Worm (Caenorhabditis elegans): ENCODE measurements around the gene srh-3.
"Not testable (repeated sequence)": the region's sequence is repeated elsewhere in the genome, so short reads cannot be mapped to it uniquely, and the experiment has no call there.

Gene srh-3

ce11 chrV:1666904-1667303, 15.5 kb upstream of the srh-3 start, which contains the start of gene K04F1.8:
TSS of gene K04F1.8 (plus strand) at chrV:1667204.
- TF ChIP-seq nhr-12 (tag; optimal IDR thresholded peaks at IDR 0.05) (no peak), tbx-8 (GFP tag; optimal IDR thresholded peaks at IDR 0.05) (no peak), flh-1 (GFP tag; optimal IDR thresholded peaks at IDR 0.05) (no peak), sem-2 (GFP tag; optimal IDR thresholded peaks at IDR 0.05) (no peak), pha-4 (tag; optimal IDR thresholded peaks at IDR 0.05) (no peak), ztf-11 (tag; optimal IDR thresholded peaks at IDR 0.05) (no peak), hlh-1 (tag; optimal IDR thresholded peaks at IDR 0.05) (no peak), ham-2 (GFP tag; optimal IDR thresholded peaks at IDR 0.05) (no peak), blmp-1 (tag; optimal IDR thresholded peaks at IDR 0.05) (no peak), M03D4.4 (tag; optimal IDR thresholded peaks at IDR 0.05) (no peak), nhr-28 (tag; optimal IDR thresholded peaks at IDR 0.05) (no peak), ces-1 (GFP tag; optimal IDR thresholded peaks at IDR 0.05) (no peak), nhr-76 (tag; optimal IDR thresholded peaks at IDR 0.05) (no peak), lin-13 (tag; optimal IDR thresholded peaks at IDR 0.05) (no peak), ceh-39 (tag; optimal IDR thresholded peaks at IDR 0.05) (no peak), mab-5 (tag; optimal IDR thresholded peaks at IDR 0.05) (no peak)

DNA sequence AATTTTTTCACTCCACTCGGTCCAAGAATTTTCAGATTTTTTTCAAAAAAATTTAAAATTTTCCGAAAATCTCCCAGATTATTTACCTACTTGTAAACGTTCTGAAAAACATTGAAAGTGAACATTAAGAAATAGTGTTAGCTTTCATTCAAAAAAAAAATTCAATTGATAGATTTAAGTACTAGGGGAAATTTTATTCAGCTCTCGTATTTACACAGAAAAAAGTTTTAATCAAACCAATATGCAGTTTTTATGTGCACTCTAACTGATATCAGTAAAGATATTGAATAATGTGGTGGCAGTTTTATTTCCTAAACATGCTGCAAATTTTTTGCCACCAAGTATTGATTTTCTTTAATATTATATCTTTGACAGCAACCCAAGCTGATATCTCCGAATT, 14.2 kb upstream of the srh-3 start, which contains the start of gene irld-42:
Gene irld-42 (plus strand): TSS at position 301 of the 400 bp plus-strand sequence.
- no peak for TF ChIP-seq nhr-237 (tag; optimal IDR thresholded peaks at IDR 0.05)

DNA sequence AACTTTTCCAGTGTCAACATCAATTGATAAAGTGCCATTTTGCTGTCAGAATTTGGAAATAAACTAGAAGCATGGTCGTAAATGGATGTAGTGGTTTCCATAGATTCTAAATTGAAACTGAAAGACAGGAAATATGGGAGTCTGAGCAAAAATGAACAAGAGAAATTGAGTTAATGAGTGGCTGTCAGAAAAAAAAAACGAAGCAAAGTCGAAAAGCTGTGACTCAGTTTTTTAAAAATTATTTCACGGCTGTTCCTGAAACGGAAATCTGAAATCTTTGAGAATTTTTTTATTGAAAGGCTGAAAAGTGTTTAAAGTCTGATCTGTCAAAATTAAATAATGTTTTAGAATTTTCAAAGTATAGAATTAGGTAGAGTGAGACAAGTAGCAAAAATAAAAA, 4.2 kb upstream of the srh-3 start, which contains the start of gene srw-98:
Gene srw-98 (minus strand): TSS at position 101 of the 400 bp plus-strand sequence.
- TF ChIP-seq ces-1 (GFP tag; optimal IDR thresholded peaks at IDR 0.05) (no peak), drap-1 (GFP tag; optimal IDR thresholded peaks at IDR 0.05) (no peak), zip-8 (tag; optimal IDR thresholded peaks at IDR 0.05) (no peak), sptf-1 (tag; optimal IDR thresholded peaks at IDR 0.05) (no peak), M03D4.4 (tag; optimal IDR thresholded peaks at IDR 0.05) (no peak)

- TF ChIP-seq ces-1 (GFP tag; optimal IDR thresholded peaks at IDR 0.05) (no peak), ceh-43 (GFP tag; optimal IDR thresholded peaks at IDR 0.05) (no peak), sptf-1 (tag; optimal IDR thresholded peaks at IDR 0.05) (no peak)
These were observed 1.6 kb upstream of the srh-3 start, which contains the start of gene srw-91 for ce11 chrV:1680770-1681169. TSS of gene srw-91 (minus strand) at chrV:1680870.

DNA sequence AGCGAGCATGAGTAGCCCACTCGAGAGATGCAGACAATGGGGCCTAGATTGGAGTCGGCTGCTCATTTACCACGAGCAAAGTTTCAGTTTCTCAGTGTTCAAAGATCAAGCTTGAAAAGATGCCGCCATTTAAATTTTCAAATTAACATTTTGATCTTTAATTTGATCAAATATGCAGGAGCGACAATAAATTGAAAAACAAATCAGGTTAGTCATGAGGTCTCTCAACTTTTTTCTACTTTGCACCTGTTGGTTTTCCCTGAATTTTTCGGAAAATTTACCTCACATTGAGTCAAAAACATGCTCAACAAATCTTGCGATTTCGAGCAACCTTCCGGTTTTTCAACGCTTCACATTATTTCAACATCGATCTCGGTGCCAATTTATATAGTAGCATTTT, 2.9 kb downstream of the srh-3 start, which contains the start of gene srh-5:
Gene srh-5 (plus strand): TSS at position 301 of the 400 bp plus-strand sequence.
- TF ChIP-seq pha-4 (tag; optimal IDR thresholded peaks at IDR 0.05) (no peak), tbx-8 (GFP tag; optimal IDR thresholded peaks at IDR 0.05) (no peak), hlh-1 (tag; optimal IDR thresholded peaks at IDR 0.05) (no peak), zip-8 (tag; optimal IDR thresholded peaks at IDR 0.05) (no peak), ceh-43 (GFP tag; optimal IDR thresholded peaks at IDR 0.05) (no peak), snpc-4 (tag; optimal IDR thresholded peaks at IDR 0.05) (no peak), M03D4.4 (tag; optimal IDR thresholded peaks at IDR 0.05) (no peak), unc-39 (tag; optimal IDR thresholded peaks at IDR 0.05) (no peak), sem-2 (GFP tag; optimal IDR thresholded peaks at IDR 0.05) (no peak)

ce11 chrV:1692494-1692893, 10.1 kb downstream of the srh-3 start, which contains the start of gene Y46H3C.5:
TSS of gene Y46H3C.5 (minus strand) at chrV:1692495.
- not testable (repeated sequence) for TF ChIP-seq tbx-8 (GFP tag; optimal IDR thresholded peaks at IDR 0.05); mls-2 (tag; optimal IDR thresholded peaks at IDR 0.05); mab-5 (tag; optimal IDR thresholded peaks at IDR 0.05)

DNA sequence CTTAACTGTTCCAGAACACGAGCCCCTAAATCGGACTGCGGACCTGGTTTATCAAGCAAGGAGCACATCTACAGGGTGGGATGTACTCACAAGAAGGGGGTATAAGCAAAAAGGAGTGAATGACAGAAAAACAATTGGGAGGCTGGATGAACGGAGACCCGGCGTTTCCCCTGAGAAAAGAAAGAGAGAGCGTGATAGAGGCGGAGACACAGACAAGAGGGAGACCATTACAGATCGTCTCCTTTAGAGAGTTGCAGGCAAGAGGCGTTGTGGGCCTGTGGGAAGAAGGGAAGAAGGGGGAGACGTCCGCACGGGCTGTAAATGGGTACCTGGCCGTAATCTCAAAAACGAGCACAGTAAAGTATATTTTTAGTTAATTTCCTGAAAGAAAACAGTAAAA, 11.5 kb downstream of the srh-3 start, which contains the start of gene Y46H3C.7:
Gene Y46H3C.7 (minus strand): TSS at position 147 of the 400 bp plus-strand sequence.
- TF ChIP-seq unc-62 (GFP tag; optimal IDR thresholded peaks at IDR 0.05); pha-4 (tag; optimal IDR thresholded peaks at IDR 0.05); nhr-28 (tag; optimal IDR thresholded peaks at IDR 0.05): not testable (repeated sequence)

DNA sequence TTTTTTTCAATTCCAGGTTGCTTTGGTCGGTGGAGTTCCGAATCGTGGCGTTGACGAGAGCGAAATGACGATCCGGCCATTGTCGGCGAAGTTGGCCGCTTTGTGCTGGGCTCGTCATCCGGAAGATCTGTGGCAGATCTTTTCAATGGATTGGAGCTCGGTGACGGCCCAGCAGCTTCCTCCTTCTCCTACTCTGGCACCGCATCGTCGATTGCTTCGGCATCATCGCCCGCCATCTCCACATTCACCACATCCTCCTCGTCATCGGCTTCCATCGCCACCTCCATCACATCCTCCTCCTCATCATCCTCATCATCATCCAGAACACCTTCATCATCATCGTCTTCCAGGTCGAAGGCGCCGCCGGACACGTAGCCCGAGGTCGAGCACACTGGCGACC, 16.0 kb downstream of the srh-3 start:
- TF ChIP-seq mep-1 (tag; optimal IDR thresholded peaks at IDR 0.05) (no peak), nhr-28 (tag; optimal IDR thresholded peaks at IDR 0.05) (no peak), ces-1 (GFP tag; optimal IDR thresholded peaks at IDR 0.05) (no peak), tbx-8 (GFP tag; optimal IDR thresholded peaks at IDR 0.05) (no peak), sem-2 (GFP tag; optimal IDR thresholded peaks at IDR 0.05) (no peak)
